Worm (Caenorhabditis elegans): ENCODE measurements around the gene paf-2.

DNA sequence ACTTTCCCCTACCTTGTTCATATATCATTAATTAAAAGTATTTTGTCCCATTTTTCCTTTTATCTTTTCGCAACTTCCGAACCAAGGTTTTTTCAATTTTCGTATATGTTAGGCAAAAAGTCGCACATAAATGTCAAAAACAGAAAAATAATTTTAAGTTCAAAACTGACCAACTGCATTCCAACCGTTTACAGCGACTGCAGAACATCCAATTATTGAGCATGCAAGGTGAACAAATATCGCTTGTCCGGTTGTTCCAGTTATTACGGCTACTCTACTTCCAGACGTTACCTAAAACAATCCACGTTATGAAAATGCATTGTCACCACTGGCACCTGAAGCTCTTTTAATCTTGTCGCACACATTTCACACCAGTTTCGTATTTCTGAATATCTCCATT lies 23.9 kb downstream of the paf-2 start, which contains the start of gene C52B9.10:
- TF ChIP-seq mep-1 (tag; optimal IDR thresholded peaks at IDR 0.05): no peak
- no peak for TF ChIP-seq F44E2.7 (GFP tag; IDR thresholded peaks at IDR 0.05)
- TF ChIP-seq zfp-3 (GFP tag; conservative IDR thresholded peaks at IDR 0.05): no peak
- TF ChIP-seq unc-130 (GFP tag; optimal IDR thresholded peaks at IDR 0.05): no peak
- TF ChIP-seq nhr-10 (tag; optimal IDR thresholded peaks at IDR 0.05): no peak
- no peak for TF ChIP-seq snpc-4 (tag; optimal IDR thresholded peaks at IDR 0.05)

Measured in whole organism, L4 larva.